Fruit fly (Drosophila melanogaster): ENCODE measurements around the gene CG42681.
"Not testable (repeated sequence)": the region's sequence is repeated elsewhere in the genome, so short reads cannot be mapped to it uniquely, and the experiment has no call there.

CG42681 gene

dm6 chr2L:14744121-14744520 is at the start of gene CG42681:
Gene CG42681 (plus strand): TSS chr2L:14744421.
- TF ChIP-seq CTCF (optimal IDR thresholded peaks at IDR 0.05) (no peak), CG8478 (optimal IDR thresholded peaks at IDR 0.05) (no peak)

- TF ChIP-seq CTCF (optimal IDR thresholded peaks at IDR 0.05): no peak
- TF ChIP-seq CG8478 (optimal IDR thresholded peaks at IDR 0.05): no peak
Observed at dm6 chr2L:14697938-14698337, 46.3 kb upstream of the CG42681 start.

- TF ChIP-seq CG8478 (optimal IDR thresholded peaks at IDR 0.05): no peak
- TF ChIP-seq CTCF (optimal IDR thresholded peaks at IDR 0.05): no peak
Observed at dm6 chr2L:14698980-14699379, 45.2 kb upstream of the CG42681 start.

DNA sequence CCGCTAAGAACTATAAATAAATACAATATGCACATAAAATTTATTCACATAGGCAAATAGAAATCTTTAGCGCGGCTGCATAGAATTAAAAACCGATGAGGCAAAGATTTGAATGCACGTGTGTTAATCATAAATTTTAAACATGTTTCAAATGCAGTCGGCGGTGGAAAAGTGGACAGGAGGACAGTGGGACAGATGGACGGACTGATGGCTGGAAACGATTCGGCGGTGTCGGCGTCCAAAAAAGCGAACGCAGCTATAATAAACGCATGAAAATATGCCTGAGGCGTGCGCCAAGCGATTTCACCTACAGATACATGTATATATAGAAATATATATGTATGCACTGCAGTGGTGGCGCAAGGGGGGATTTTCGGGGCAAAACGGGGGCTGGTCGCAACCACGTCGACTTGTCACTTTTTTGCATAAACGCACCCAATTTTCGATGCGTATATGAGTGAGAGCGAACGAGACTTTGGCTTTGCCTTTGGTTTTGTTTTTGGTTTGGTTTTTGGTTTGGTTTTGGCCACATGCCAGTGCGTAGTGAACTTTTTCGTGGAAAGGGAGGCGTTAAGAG is 44.6 kb upstream of the CG42681 start:
- no peak for TF ChIP-seq CG8478 (optimal IDR thresholded peaks at IDR 0.05)
- no peak for TF ChIP-seq CTCF (optimal IDR thresholded peaks at IDR 0.05)

DNA sequence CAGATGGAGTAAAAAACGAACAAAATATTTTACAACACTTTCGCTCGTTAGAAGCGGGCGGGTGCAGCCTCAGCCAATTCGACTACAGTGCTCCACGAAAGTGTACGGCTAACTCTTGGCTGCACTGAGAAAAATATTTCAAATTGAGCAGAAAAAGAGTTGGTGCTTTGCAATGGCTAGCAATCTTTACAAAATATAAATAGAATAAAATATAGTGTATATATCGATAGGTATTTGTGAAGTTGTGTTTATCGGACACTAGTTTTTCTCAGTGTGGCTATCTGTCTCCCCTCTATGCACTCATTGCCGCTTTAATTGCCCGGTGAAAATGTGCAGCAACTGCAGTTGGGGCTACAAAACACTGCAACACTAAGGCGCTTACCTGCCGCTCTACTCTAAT is 42.7 kb upstream of the CG42681 start:
- TF ChIP-seq CTCF (optimal IDR thresholded peaks at IDR 0.05): no peak
- TF ChIP-seq CG8478 (optimal IDR thresholded peaks at IDR 0.05): no peak

DNA sequence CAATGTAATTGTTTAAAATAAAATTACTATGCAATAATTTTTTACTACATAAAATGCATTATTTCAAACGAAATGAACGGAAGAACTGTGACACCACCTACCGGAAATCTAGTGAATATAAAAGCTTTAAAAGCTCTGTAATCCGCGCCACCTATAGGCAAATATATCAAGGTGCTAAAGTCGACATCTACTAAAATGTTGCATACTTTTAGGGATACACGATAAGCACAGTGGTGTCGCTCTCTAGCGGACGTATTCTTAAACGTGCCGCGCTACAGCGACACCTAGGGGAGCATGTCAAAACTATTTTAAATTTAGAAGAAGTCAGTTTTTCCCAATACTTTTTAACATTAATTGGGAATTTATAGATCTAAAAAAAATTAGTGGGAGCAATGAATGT is 38.0 kb upstream of the CG42681 start:
- no peak for TF ChIP-seq CG8478 (optimal IDR thresholded peaks at IDR 0.05)
- peak; percentile 98 to 99 for TF ChIP-seq CTCF (optimal IDR thresholded peaks at IDR 0.05)

DNA sequence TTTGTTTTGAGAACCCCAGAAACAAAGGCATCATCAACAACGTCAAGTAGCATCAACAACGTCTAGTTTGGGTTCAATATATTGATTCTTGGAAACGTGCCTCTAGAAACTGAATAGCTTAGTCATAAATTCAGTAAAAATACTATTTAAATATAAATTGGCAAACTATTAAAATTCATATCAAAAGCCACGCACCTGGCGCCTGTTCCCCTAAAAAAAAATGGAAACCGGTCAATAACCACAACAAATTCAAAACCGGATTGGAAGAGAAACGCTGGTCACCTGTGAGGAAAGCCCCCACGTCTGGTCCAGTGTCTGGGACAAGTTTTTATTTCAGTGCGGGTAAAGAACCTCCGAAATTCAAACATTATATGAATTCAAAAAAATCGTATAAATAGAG is 32.0 kb upstream of the CG42681 start, which contains the start of gene CG15282:
Gene CG15282, plus strand, starts transcription at position 227 of the 400 bp plus-strand sequence.
- TF ChIP-seq CTCF (optimal IDR thresholded peaks at IDR 0.05) (no peak), CG8478 (optimal IDR thresholded peaks at IDR 0.05) (no peak)

- TF ChIP-seq CTCF (optimal IDR thresholded peaks at IDR 0.05): no peak
- TF ChIP-seq CG8478 (optimal IDR thresholded peaks at IDR 0.05): no peak
Observed at dm6 chr2L:14713467-14713866, 30.8 kb upstream of the CG42681 start, which contains the start of gene CG34165. Gene CG34165 (plus strand): TSS chr2L:14713750.

- TF ChIP-seq CG8478 (optimal IDR thresholded peaks at IDR 0.05): no peak
- TF ChIP-seq CTCF (optimal IDR thresholded peaks at IDR 0.05): no peak
Observed at dm6 chr2L:14730077-14730476, 14.1 kb upstream of the CG42681 start, which contains the start of gene CG42685. Gene CG42685 (minus strand): TSS chr2L:14730177.

dm6 chr2L:14735543-14735942 is 8.7 kb upstream of the CG42681 start, which contains the start of gene CG31835:
Gene CG31835 (plus strand): TSS chr2L:14735843.
- not testable (repeated sequence) for TF ChIP-seq CTCF, CG8478 (optimal IDR thresholded peaks at IDR 0.05)

dm6 chr2L:14737669-14738068 is 6.6 kb upstream of the CG42681 start, which contains the start of gene CG31775:
Gene CG31775 (minus strand): TSS chr2L:14737769.
- TF ChIP-seq CG8478, CTCF (optimal IDR thresholded peaks at IDR 0.05): not testable (repeated sequence)

- TF ChIP-seq CTCF, CG8478 (optimal IDR thresholded peaks at IDR 0.05): not testable (repeated sequence)
Observed at dm6 chr2L:14739614-14740013, 4.6 kb upstream of the CG42681 start, which contains the start of gene CG42585. Gene CG42585 (plus strand): TSS chr2L:14739914.

dm6 chr2L:14741740-14742139 is 2.5 kb upstream of the CG42681 start, which contains the start of gene CG42586:
Gene CG42586 (minus strand): TSS chr2L:14741840.
- not testable (repeated sequence) for TF ChIP-seq CTCF, CG8478 (optimal IDR thresholded peaks at IDR 0.05)

DNA sequence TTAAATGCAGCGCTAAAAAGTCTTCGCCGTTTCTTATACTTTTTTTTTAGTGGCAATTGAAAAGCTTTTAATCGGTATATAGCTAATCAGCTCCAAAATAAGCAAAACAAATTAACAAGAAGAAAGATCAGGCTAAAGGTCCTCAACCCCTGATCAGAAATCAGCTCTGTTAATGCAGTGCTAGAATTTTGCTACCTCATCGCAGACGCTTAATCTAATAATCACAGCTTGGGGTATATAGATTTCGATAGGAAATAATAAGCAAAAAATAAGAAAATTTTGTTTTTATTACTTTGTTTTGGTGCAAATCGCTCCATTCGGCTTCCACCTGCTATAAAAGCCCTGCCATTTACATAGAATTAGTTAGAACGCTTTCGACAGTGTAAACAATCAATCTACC is 1.3 kb upstream of the CG42681 start, which contains the start of gene CG34166:
Gene CG34166, plus strand, starts transcription at position 301 of the 400 bp plus-strand sequence.
- TF ChIP-seq CG8478, CTCF (optimal IDR thresholded peaks at IDR 0.05): not testable (repeated sequence)

DNA sequence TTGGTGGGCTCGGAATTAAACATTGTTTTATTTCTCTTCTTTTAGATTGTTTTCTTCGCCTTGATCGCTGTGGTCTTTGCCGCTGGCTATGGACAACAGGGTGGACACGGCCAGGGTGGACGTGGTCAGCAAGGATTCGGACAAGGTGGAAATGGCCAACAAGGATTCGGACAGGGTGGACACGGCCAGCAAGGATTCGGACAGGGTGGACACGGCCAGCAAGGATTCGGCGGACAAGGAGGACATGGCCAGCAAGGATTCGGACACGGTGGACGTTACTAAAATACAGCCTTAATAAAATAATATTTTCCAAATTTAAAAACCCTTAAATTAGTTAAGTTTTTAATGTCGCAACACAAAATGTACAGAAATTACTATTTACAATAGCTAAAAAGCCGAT is 884 bp upstream of the CG42681 start:
- no peak for TF ChIP-seq CTCF (optimal IDR thresholded peaks at IDR 0.05)
- no peak for TF ChIP-seq CG8478 (optimal IDR thresholded peaks at IDR 0.05)

DNA sequence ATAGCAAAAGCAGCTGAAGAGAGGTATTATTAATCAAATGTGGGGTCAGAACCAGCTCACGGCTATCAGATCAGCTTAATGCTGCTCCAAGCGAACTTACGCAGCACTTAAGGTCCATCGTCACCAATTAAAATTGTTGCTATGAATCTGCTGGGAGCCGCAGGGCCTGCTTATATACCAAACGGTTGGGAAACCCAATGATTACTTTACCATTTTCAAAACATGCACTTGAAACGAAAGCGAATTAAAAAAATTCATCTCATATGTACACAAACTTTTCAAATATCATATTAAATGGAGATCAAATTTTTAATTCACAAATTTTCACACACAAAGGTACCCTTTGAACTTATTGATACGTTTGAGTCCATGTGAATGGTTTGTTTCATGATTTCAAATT is 847 bp downstream of the CG42681 start, which contains the start of gene CG42587:
Gene CG42587, minus strand, starts transcription at position 143 of the 400 bp plus-strand sequence.
- TF ChIP-seq CG8478 (optimal IDR thresholded peaks at IDR 0.05) (no peak), CTCF (optimal IDR thresholded peaks at IDR 0.05) (no peak)

Measured in S2 (cell line).